Worm (Caenorhabditis elegans) whole organism, L4/young adult: Measurements from ENCODE around the gene fbxa-13.

Experiments used
- W03F9.2 ChIP-seq: fragments of 150-350 bp; optimal IDR thresholded peaks from 2 replicates; lab custom pipeline; 2014; ENCODE audit warnings: missing biosample characterization, missing genetic modification characterization
- dao-5 ChIP-seq: sonication (generic microtip); optimal IDR thresholded peaks from 2 replicates; lab custom pipeline; 2016; ENCODE audit warnings: missing genotype, missing genetic modification characterization, moderate library complexity, missing compliant biosample characterization
- him-1 ChIP-seq: sonication (generic microtip); optimal IDR thresholded peaks from 2 replicates; lab custom pipeline; 2016; ENCODE audit warnings: missing genotype, missing genetic modification reagents, missing genetic modification characterization, missing compliant biosample characterization

fbxa-13 gene

ce11 chrIII:1702337-1702736, 3.4 kb downstream of the fbxa-13 start, which contains the start of gene spex-3:
TSS of gene spex-3 (minus strand) at chrIII:1702437.
- TF ChIP-seq W03F9.2 (tag; lab: Kevin White, UChicago) (no peak), him-1 (tag; lab: Kevin White, UChicago) (no peak), dao-5 (tag; lab: Kevin White, UChicago) (no peak)

ce11 chrIII:1698842-1699241, 6.9 kb downstream of the fbxa-13 start, which contains the start of gene fbxa-74:
TSS of gene fbxa-74 (minus strand) at chrIII:1698986.
- TF ChIP-seq dao-5 (tag; lab: Kevin White, UChicago) (no peak), W03F9.2 (tag; lab: Kevin White, UChicago) (no peak), him-1 (tag; lab: Kevin White, UChicago) (no peak)

- TF ChIP-seq W03F9.2 (tag; lab: Kevin White, UChicago) = no peak
These were observed 10.7 kb downstream of the fbxa-13 start, which contains the start of gene srd-64 for ce11 chrIII:1695006-1695405. TSS of gene srd-64 (minus strand) at chrIII:1695106.

- TF ChIP-seq him-1 (tag; lab: Kevin White, UChicago) = no peak
- no peak for TF ChIP-seq dao-5 (tag; lab: Kevin White, UChicago)
- TF ChIP-seq W03F9.2 (tag; lab: Kevin White, UChicago) = no peak
These were observed 15.8 kb downstream of the fbxa-13 start, which contains the start of gene Y22D7AR.14 for ce11 chrIII:1689927-1690326. TSS of gene Y22D7AR.14 (minus strand) at chrIII:1690027.

- TF ChIP-seq W03F9.2 (tag; lab: Kevin White, UChicago) (no peak), him-1 (tag; lab: Kevin White, UChicago) (no peak), dao-5 (tag; lab: Kevin White, UChicago) (no peak)
These were observed 17.7 kb downstream of the fbxa-13 start, which contains the start of gene Y22D7AR.7 for ce11 chrIII:1687999-1688398. TSS of gene Y22D7AR.7 (minus strand) at chrIII:1688099.

ce11 chrIII:1682262-1682661, 23.4 kb downstream of the fbxa-13 start:
- TF ChIP-seq him-1 (tag; lab: Kevin White, UChicago) = no peak

ce11 chrIII:1680996-1681395, 24.7 kb downstream of the fbxa-13 start:
- TF ChIP-seq W03F9.2 (tag; lab: Kevin White, UChicago) = no peak
- no peak for TF ChIP-seq dao-5 (tag; lab: Kevin White, UChicago)
- no peak for TF ChIP-seq him-1 (tag; lab: Kevin White, UChicago)

ce11 chrIII:1680393-1680792, 25.3 kb downstream of the fbxa-13 start:
- TF ChIP-seq dao-5 (tag; lab: Kevin White, UChicago) = no peak
- TF ChIP-seq him-1 (tag; lab: Kevin White, UChicago) = no peak
- no peak for TF ChIP-seq W03F9.2 (tag; lab: Kevin White, UChicago)

ce11 chrIII:1678671-1679070, 27.0 kb downstream of the fbxa-13 start:
- no peak for TF ChIP-seq W03F9.2 (tag; lab: Kevin White, UChicago)
- TF ChIP-seq dao-5 (tag; lab: Kevin White, UChicago) = no peak
- TF ChIP-seq him-1 (tag; lab: Kevin White, UChicago) = no peak

- TF ChIP-seq dao-5 (tag; lab: Kevin White, UChicago) (no peak), W03F9.2 (tag; lab: Kevin White, UChicago) (no peak), him-1 (tag; lab: Kevin White, UChicago) (no peak)
These were observed 29.1 kb downstream of the fbxa-13 start, which contains the start of gene Y22D7AR.6 for ce11 chrIII:1676588-1676987. TSS of gene Y22D7AR.6 (minus strand) at chrIII:1676721.

- TF ChIP-seq W03F9.2 (tag; lab: Kevin White, UChicago) (no peak), him-1 (tag; lab: Kevin White, UChicago) (no peak), dao-5 (tag; lab: Kevin White, UChicago) (no peak)
These were observed 30.9 kb downstream of the fbxa-13 start for ce11 chrIII:1674760-1675159.

- no peak for TF ChIP-seq dao-5 (tag; lab: Kevin White, UChicago)
- TF ChIP-seq him-1 (tag; lab: Kevin White, UChicago) = no peak
- TF ChIP-seq W03F9.2 (tag; lab: Kevin White, UChicago) = no peak
These were observed 32.4 kb downstream of the fbxa-13 start for ce11 chrIII:1673320-1673719.

- TF ChIP-seq dao-5 (tag; lab: Kevin White, UChicago) (no peak), W03F9.2 (tag; lab: Kevin White, UChicago) (no peak)
These were observed 37.2 kb downstream of the fbxa-13 start, which contains the start of gene glb-30 for ce11 chrIII:1668519-1668918. TSS of gene glb-30 (minus strand) at chrIII:1668619.

ce11 chrIII:1666893-1667292, 38.8 kb downstream of the fbxa-13 start:
- TF ChIP-seq him-1 (tag; lab: Kevin White, UChicago) = no peak
- TF ChIP-seq W03F9.2 (tag; lab: Kevin White, UChicago) = no peak
